Worm (Caenorhabditis elegans) whole organism, midembryonic: Measurements from ENCODE around the gene T27E4.1.

Experiments used
- flt-1 ChIP-seq: fragments of 200-800 bp; sonication (Bioruptor generic); IDR thresholded peaks from 2 replicates; pipeline ENCODE4 v1.3.6; 2022; ENCODE audit warnings: missing genetic modification characterization, missing compliant biosample characterization
- ref-1 ChIP-seq: fragments of 200-800 bp; sonication (Bioruptor generic); conservative IDR thresholded peaks from 2 replicates; pipeline ENCODE4 v1.3.6; 2022; ENCODE audit warnings: missing genetic modification reagents, missing genetic modification characterization, missing compliant biosample characterization

DNA sequence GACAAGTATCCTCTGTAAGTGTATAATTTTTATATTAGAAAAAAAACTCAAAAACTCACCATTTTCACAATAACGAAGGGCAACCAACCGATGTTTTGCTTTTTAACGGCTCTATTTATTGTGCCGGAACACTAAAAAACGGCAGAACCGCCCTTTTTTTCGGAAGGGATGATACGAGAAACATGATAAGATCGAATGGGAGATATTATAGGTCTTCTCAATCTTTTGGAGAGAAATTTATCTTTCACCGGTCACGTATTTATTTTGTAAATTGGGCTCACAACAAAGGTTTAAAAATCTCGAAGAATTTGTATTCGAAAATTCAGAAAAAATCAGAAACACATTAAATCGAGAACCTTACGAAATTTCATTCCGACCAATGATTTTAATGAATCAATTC lies 37.4 kb upstream of the T27E4.1 start, which contains the start of gene swm-1:
- TF ChIP-seq ref-1 (GFP tag; lab: Robert Waterston, UW) (no peak), flt-1 (no peak)
